Fruit fly (Drosophila melanogaster) whole organism, embryonic: ENCODE data around the gene RpS17.
A peak's percentile ranks its signal among the peaks of the same experiment; 100 is the strongest.

Experiments used
- CG10565 ChIP-seq: fragments of 200-800 bp; sonication (Bioruptor generic); optimal IDR thresholded peaks from 3 replicates; lab custom pipeline; 2016; ENCODE audit warnings: missing biosample characterization, mild to moderate bottlenecking, missing genetic modification characterization
- CG11560 ChIP-seq: fragments of 200-800 bp; sonication (Bioruptor generic); IDR thresholded peaks from 3 replicates; pipeline ENCODE4 v1.3.6; 2022; ENCODE audit warnings: missing biosample characterization, missing genetic modification characterization
- CG11696 ChIP-seq: fragments of 200-800 bp; sonication (Bioruptor generic); IDR thresholded peaks from 2 replicates; pipeline ENCODE4 v1.3.6; 2022; ENCODE audit warnings: missing biosample characterization, missing genetic modification characterization
- CG12769 ChIP-seq: fragments of 200-800 bp; sonication (Bioruptor generic); optimal IDR thresholded peaks from 2 replicates; lab custom pipeline; 2019; ENCODE audit warnings: missing biosample characterization, mild to moderate bottlenecking, missing genetic modification characterization, moderate library complexity
- CG13624 ChIP-seq: fragments of 200-800 bp; sonication (Bioruptor generic); optimal IDR thresholded peaks from 2 replicates; lab custom pipeline; 2016; ENCODE audit warnings: missing biosample characterization, missing genetic modification characterization
- CG17568 ChIP-seq: fragments of 200-800 bp; sonication (Bioruptor generic); optimal IDR thresholded peaks from 2 replicates; lab custom pipeline; 2018; ENCODE audit warnings: missing biosample characterization, mild to moderate bottlenecking, missing genetic modification characterization, moderate library complexity
- CG1792 ChIP-seq: fragments of 200-800 bp; sonication (Bioruptor generic); optimal IDR thresholded peaks from 2 replicates; lab custom pipeline; 2016; ENCODE audit warnings: missing biosample characterization, missing genetic modification characterization
- CG18011 ChIP-seq: fragments of 200-800 bp; sonication (Bioruptor generic); optimal IDR thresholded peaks from 2 replicates; lab custom pipeline; 2017; ENCODE audit warnings: missing biosample characterization, missing genetic modification characterization, mild to moderate bottlenecking, moderate library complexity, missing genotype
- CG18599 ChIP-seq: fragments of 200-800 bp; sonication (Bioruptor generic); optimal IDR thresholded peaks from 3 replicates; lab custom pipeline; 2017; ENCODE audit warnings: missing biosample characterization, missing genetic modification characterization, mild to moderate bottlenecking, moderate library complexity, missing genetic modification reagents
- CG3065 ChIP-seq: fragments of 200-800 bp; sonication (Bioruptor generic); optimal IDR thresholded peaks from 2 replicates; lab custom pipeline; 2016; ENCODE audit warnings: missing biosample characterization, missing genetic modification characterization
- CG31365 ChIP-seq: fragments of 200-800 bp; sonication (Bioruptor generic); optimal IDR thresholded peaks from 2 replicates; lab custom pipeline; 2018; ENCODE audit warnings: missing biosample characterization, mild to moderate bottlenecking, missing genetic modification characterization
- CG34376 ChIP-seq: fragments of 200-800 bp; sonication (Bioruptor generic); optimal IDR thresholded peaks from 2 replicates; lab custom pipeline; 2018; ENCODE audit warnings: missing biosample characterization, mild to moderate bottlenecking, missing genetic modification characterization
- CG34422 ChIP-seq: fragments of 200-800 bp; sonication (Bioruptor generic); IDR thresholded peaks from 3 replicates; pipeline ENCODE4 v1.3.6; 2022; ENCODE audit warnings: missing biosample characterization, missing genetic modification characterization
- CG3847 ChIP-seq: fragments of 200-800 bp; sonication (Bioruptor generic); IDR thresholded peaks from 2 replicates; pipeline ENCODE4 v1.3.6; 2022; ENCODE audit warnings: missing biosample characterization, missing genetic modification characterization
- CG4282 ChIP-seq: fragments of 200-800 bp; sonication (Bioruptor generic); optimal IDR thresholded peaks from 2 replicates; lab custom pipeline; 2016; ENCODE audit warnings: missing biosample characterization, missing genetic modification characterization
- CG4707 ChIP-seq: fragments of 200-800 bp; sonication (Bioruptor generic); optimal IDR thresholded peaks from 2 replicates; lab custom pipeline; 2018; ENCODE audit warnings: missing biosample characterization, mild to moderate bottlenecking, missing genetic modification characterization, moderate library complexity
- D19B ChIP-seq: fragments of 200-800 bp; sonication (Bioruptor generic); optimal IDR thresholded peaks from 2 replicates; lab custom pipeline; 2017; ENCODE audit warnings: missing biosample characterization, mild to moderate bottlenecking, missing genetic modification characterization
- Dp ChIP-seq: fragments of 200-800 bp; sonication (Bioruptor generic); optimal IDR thresholded peaks from 2 replicates; lab custom pipeline; 2018; ENCODE audit warnings: missing biosample characterization, mild to moderate bottlenecking, missing genetic modification characterization, moderate library complexity
- ERR ChIP-seq: fragments of 200-800 bp; sonication (Bioruptor generic); optimal IDR thresholded peaks from 2 replicates; lab custom pipeline; 2016; ENCODE audit warnings: missing biosample characterization, missing genetic modification characterization
- Hr39 ChIP-seq: fragments of >200 bp; optimal IDR thresholded peaks from 2 replicates; lab custom pipeline; 2017
- Jarid2 ChIP-seq: fragments of 200-800 bp; sonication (Bioruptor generic); optimal IDR thresholded peaks from 3 replicates; lab custom pipeline; 2017; ENCODE audit warnings: mild to moderate bottlenecking, missing biosample characterization, missing genetic modification reagents, missing genetic modification characterization
- Meics ChIP-seq: fragments of 200-800 bp; sonication (Bioruptor generic); optimal IDR thresholded peaks from 2 replicates; lab custom pipeline; 2017; ENCODE audit warnings: missing biosample characterization, mild to moderate bottlenecking, missing genetic modification characterization
- Nf-YB ChIP-seq: fragments of 200-800 bp; sonication (Bioruptor generic); optimal IDR thresholded peaks from 3 replicates; lab custom pipeline; 2019; ENCODE audit warnings: missing biosample characterization, mild to moderate bottlenecking, missing genetic modification characterization, moderate library complexity
- Pdp1 ChIP-seq, 2 experiments: fragments of 200-800 bp; sonication (Bioruptor generic); optimal IDR thresholded peaks; 3 replicates each; lab custom pipeline; 2016; ENCODE audit warnings: missing biosample characterization in 2 of 2, missing genetic modification characterization in 2 of 2, mild to moderate bottlenecking in 1 of 2, moderate library complexity in 1 of 2
- Scr ChIP-seq: fragments of 200-800 bp; sonication (Bioruptor generic); IDR thresholded peaks from 2 replicates; pipeline ENCODE4 v1.3.6; 2022; ENCODE audit warnings: missing biosample characterization, missing genetic modification characterization; ENCODE audit not compliant: partially characterized antibody
- Sox102F ChIP-seq: fragments of 200-800 bp; sonication (Bioruptor generic); optimal IDR thresholded peaks from 2 replicates; lab custom pipeline; 2018; ENCODE audit warnings: missing biosample characterization, mild to moderate bottlenecking, missing genetic modification characterization, moderate library complexity
- Sry-δ ChIP-seq: fragments of 200-800 bp; sonication (Bioruptor generic); optimal IDR thresholded peaks from 2 replicates; lab custom pipeline; 2016; ENCODE audit warnings: missing biosample characterization, missing genetic modification characterization
- Ssrp ChIP-seq: fragments of 200-800 bp; sonication (Bioruptor generic); optimal IDR thresholded peaks from 2 replicates; lab custom pipeline; 2018; ENCODE audit warnings: missing biosample characterization, mild to moderate bottlenecking, missing genetic modification characterization, moderate library complexity
- caup ChIP-seq: fragments of 200-800 bp; sonication (Bioruptor generic); optimal IDR thresholded peaks from 3 replicates; lab custom pipeline; 2017; ENCODE audit warnings: missing biosample characterization, mild to moderate bottlenecking, missing genetic modification characterization, moderate library complexity; ENCODE audit not compliant: severe bottlenecking
- chinmo ChIP-seq: fragments of 200-800 bp; sonication (Bioruptor generic); IDR thresholded peaks from 4 replicates; pipeline ENCODE4 v1.3.6; 2022; ENCODE audit warnings: missing biosample characterization, missing genetic modification characterization; ENCODE audit not compliant: partially characterized antibody
- corto ChIP-seq: fragments of 200-800 bp; sonication (Bioruptor generic); optimal IDR thresholded peaks from 2 replicates; lab custom pipeline; 2016; ENCODE audit warnings: missing biosample characterization, mild to moderate bottlenecking, missing genetic modification characterization, moderate library complexity
- crol ChIP-seq: fragments of 200-800 bp; sonication (Bioruptor generic); IDR thresholded peaks from 2 replicates; pipeline ENCODE4 v1.3.6; 2022; ENCODE audit warnings: missing biosample characterization, missing genetic modification characterization
- crp ChIP-seq, 2 experiments: fragments of 200-800 bp; sonication (Bioruptor generic); optimal IDR thresholded peaks; 2 replicates in 1 of 2; 3 replicates in 1 of 2; lab custom pipeline; 2017; ENCODE audit warnings: missing biosample characterization in 2 of 2, missing genetic modification characterization in 2 of 2, mild to moderate bottlenecking in 1 of 2, moderate library complexity in 1 of 2
- ewg ChIP-seq: fragments of 200-800 bp; sonication (Bioruptor generic); optimal IDR thresholded peaks from 3 replicates; lab custom pipeline; 2017; ENCODE audit warnings: mild to moderate bottlenecking, missing biosample characterization, missing genetic modification reagents, missing genetic modification characterization
- fd3F ChIP-seq: fragments of 200-800 bp; sonication (Bioruptor generic); optimal IDR thresholded peaks from 2 replicates; lab custom pipeline; 2018; ENCODE audit warnings: missing biosample characterization, mild to moderate bottlenecking, missing genetic modification characterization, moderate library complexity
- ftz-f1 ChIP-seq: fragments of 200-800 bp; sonication (Bioruptor generic); optimal IDR thresholded peaks from 2 replicates; lab custom pipeline; 2016; ENCODE audit warnings: missing biosample characterization, missing genetic modification characterization
- grn ChIP-seq: fragments of 200-800 bp; sonication (Bioruptor generic); optimal IDR thresholded peaks from 3 replicates; lab custom pipeline; 2017; ENCODE audit warnings: missing biosample characterization, missing genetic modification characterization
- gro ChIP-seq: fragments of 200-800 bp; sonication (Bioruptor generic); optimal IDR thresholded peaks from 2 replicates; lab custom pipeline; 2016; ENCODE audit warnings: missing biosample characterization, missing genetic modification characterization
- h ChIP-seq: fragments of >200 bp; optimal IDR thresholded peaks from 2 replicates; lab custom pipeline; 2017
- her ChIP-seq: fragments of 200-800 bp; sonication (Bioruptor generic); optimal IDR thresholded peaks from 2 replicates; lab custom pipeline; 2016; ENCODE audit warnings: missing biosample characterization, missing genetic modification characterization
- inv ChIP-seq: fragments of 200-800 bp; sonication (Bioruptor generic); IDR thresholded peaks from 2 replicates; pipeline ENCODE4 v1.3.6; 2022; ENCODE audit warnings: missing biosample characterization, missing genetic modification characterization; ENCODE audit not compliant: partially characterized antibody
- kah ChIP-seq: fragments of 200-800 bp; sonication (Bioruptor generic); optimal IDR thresholded peaks from 2 replicates; lab custom pipeline; 2018; ENCODE audit warnings: missing biosample characterization, mild to moderate bottlenecking, missing genetic modification characterization
- lov ChIP-seq, 2 experiments: fragments of 200-800 bp in 1 of 2; fragments of >200 bp in 1 of 2; sonication (Bioruptor generic) in 1 of 2; IDR thresholded peaks in 1 of 2; optimal IDR thresholded peaks in 1 of 2; 2 replicates in 1 of 2; 3 replicates in 1 of 2; pipeline versions ENCODE4 v1.3.6 to Lab custom; 2017 to 2022; ENCODE audit warnings: missing biosample characterization in 1 of 2, missing genetic modification characterization in 1 of 2
- pita ChIP-seq: fragments of 200-800 bp; sonication (Bioruptor generic); optimal IDR thresholded peaks from 2 replicates; lab custom pipeline; 2017; ENCODE audit warnings: missing biosample characterization, mild to moderate bottlenecking, missing genetic modification characterization
- prd ChIP-seq, 3 experiments: fragments of >200 bp in 2 of 3; fragments of 200-800 bp in 1 of 3; sonication (Bioruptor generic) in 1 of 3; optimal IDR thresholded peaks in 2 of 3; IDR thresholded peaks in 1 of 3; 2 replicates in 2 of 3; 3 replicates in 1 of 3; pipeline versions ENCODE4 v1.3.6 to Lab custom; 2017 to 2022; ENCODE audit warnings: missing biosample characterization in 1 of 3, missing genetic modification characterization in 1 of 3
- pum ChIP-seq: fragments of 200-800 bp; sonication (Bioruptor generic); optimal IDR thresholded peaks from 2 replicates; lab custom pipeline; 2016; ENCODE audit warnings: missing biosample characterization, missing genetic modification characterization
- sug ChIP-seq: fragments of 200-800 bp; optimal IDR thresholded peaks from 2 replicates; lab custom pipeline; 2019; ENCODE audit warnings: missing biosample characterization, mild to moderate bottlenecking, missing genetic modification characterization, moderate library complexity
- wdn ChIP-seq: fragments of 200-800 bp; sonication (Bioruptor generic); IDR thresholded peaks from 2 replicates; pipeline ENCODE4 v1.3.6; 2022; ENCODE audit warnings: missing biosample characterization, missing genetic modification characterization

The RpS17 gene

dm6 chr3L:9435315-9435714 is 5.7 kb upstream of the RpS17 start, which contains the start of gene CG42526 (continued):
- TF ChIP-seq ftz-f1 (no peak), CG13624 (GFP tag; lab: Kevin White, UChicago) (peak; percentile 71), wdn (GFP tag; lab: Robert Waterston, UW) (no peak), ewg (GFP tag; lab: Kevin White, UChicago) (peak; percentile 19), Sox102F (GFP tag; lab: Kevin White, UChicago) (peak; percentile 30), Ssrp (tag; lab: Kevin White, UChicago) (no peak), CG31365 (tag; lab: Kevin White, UChicago) (no peak), CG10565 (GFP tag; lab: Kevin White, UChicago) (no peak), h (lab: Kevin White, UChicago) (no peak), Nf-YB (no peak), CG34422 (no peak; the same call in 2 of the 3 replicates), ERR (GFP tag; lab: Kevin White, UChicago) (no peak), sug (tag; lab: Kevin White, UChicago) (no peak), crp (GFP tag; optimal IDR thresholded peaks at IDR 0.05; lab: Kevin White, UChicago) (peak; percentile 56 to 90), corto (no peak), Pdp1 (GFP tag; optimal IDR thresholded peaks at IDR 0.05; lab: Kevin White, UChicago) (peak; percentile 6 to 58), CG3847 (GFP tag; lab: Robert Waterston, UW) (peak; percentile 14; the same call in 1 of the 2 replicates), CG11560 (peak; percentile 78; the same call in 2 of the 3 replicates), Dp (peak; percentile 79), pita (no peak), kah (no peak), caup (GFP tag; lab: Kevin White, UChicago) (peak; percentile 39), CG18599 (GFP tag; lab: Kevin White, UChicago) (peak; percentile 48), fd3F (GFP tag; lab: Kevin White, UChicago) (no peak), CG4282 (GFP tag; lab: Kevin White, UChicago) (no peak), D19B (GFP tag; lab: Kevin White, UChicago) (no peak)

dm6 chr3L:9432810-9433587 is 3.4 kb upstream of the RpS17 start:
- TF ChIP-seq chinmo = 0 out of 4 replicates have a peak, but pooled peaks have one; percentile 43
- TF ChIP-seq CG11696 (GFP tag; lab: Robert Waterston, UW) = no peak
- no peak for TF ChIP-seq CG1792 (GFP tag; lab: Kevin White, UChicago)
- TF ChIP-seq Hr39 (lab: Kevin White, UChicago) = peak; percentile 65
- TF ChIP-seq Jarid2 = no peak
- peak; percentile 51 for TF ChIP-seq CG34376 (GFP tag; lab: Kevin White, UChicago)
- TF ChIP-seq grn = peak; percentile 72
- TF ChIP-seq prd (optimal IDR thresholded peaks at IDR 0.05; lab: Kevin White, UChicago) = no peak
- no peak for TF ChIP-seq prd (GFP tag; IDR thresholded peaks at IDR 0.05; lab: Robert Waterston, UW)
- TF ChIP-seq lov (optimal IDR thresholded peaks at IDR 0.05; lab: Kevin White, UChicago) = no peak
- no peak for TF ChIP-seq lov (GFP tag; IDR thresholded peaks at IDR 0.05; lab: Robert Waterston, UW)
- TF ChIP-seq CG3065 (GFP tag; lab: Kevin White, UChicago) = no peak
- TF ChIP-seq crol (GFP tag; lab: Robert Waterston, UW) = peak; percentile 97
- no peak for TF ChIP-seq pum
- TF ChIP-seq CG17568 (GFP tag; lab: Kevin White, UChicago) = no peak
- TF ChIP-seq Meics = no peak
- peak; percentile 98 for TF ChIP-seq CG12769 (tag; lab: Kevin White, UChicago)
- TF ChIP-seq ftz-f1 = no peak
- no peak for TF ChIP-seq inv (GFP tag; lab: Robert Waterston, UW)
- TF ChIP-seq CG4707 (GFP tag; lab: Kevin White, UChicago) = no peak
- TF ChIP-seq fd3F (GFP tag; lab: Kevin White, UChicago) = no peak
- TF ChIP-seq her (GFP tag; lab: Kevin White, UChicago) = no peak
- TF ChIP-seq Sry-δ (GFP tag; lab: Kevin White, UChicago) = no peak
- no peak for TF ChIP-seq gro (GFP tag; lab: Kevin White, UChicago)
- TF ChIP-seq CG18011 (GFP tag; lab: Kevin White, UChicago) = no peak
- TF ChIP-seq Scr = no peak
